Worm (Caenorhabditis elegans) whole organism, L4 larva: ENCODE data around the gene nhr-256.

Experiments used
- D1046.2 ChIP-seq: fragments of 200-800 bp; sonication (Bioruptor generic); IDR thresholded peaks from 2 replicates; pipeline ENCODE4 v1.3.6; 2022; ENCODE audit warnings: missing genetic modification characterization, missing compliant biosample characterization
- F26F4.8 ChIP-seq: fragments of 200-800 bp; sonication (Bioruptor generic); conservative IDR thresholded peaks from 2 replicates; pipeline ENCODE4 v1.3.6; 2022; ENCODE audit warnings: missing genetic modification characterization, missing compliant biosample characterization
- F44E2.7 ChIP-seq: fragments of 200-800 bp; sonication (Bioruptor generic); IDR thresholded peaks from 2 replicates; pipeline ENCODE4 v2.1.2; 2022; ENCODE audit warnings: missing genetic modification characterization, missing compliant biosample characterization
- F49E8.2 ChIP-seq: sonication (generic microtip); optimal IDR thresholded peaks from 2 replicates; lab custom pipeline; 2016; ENCODE audit warnings: missing compliant biosample characterization, mild to moderate bottlenecking, missing genetic modification characterization, borderline replicate concordance
- T20F7.1 ChIP-seq: fragments of 200-800 bp; sonication (Bioruptor generic); optimal IDR thresholded peaks from 2 replicates; lab custom pipeline; 2018; ENCODE audit warnings: mild to moderate bottlenecking, missing genetic modification characterization, missing compliant biosample characterization
- ZK337.2 ChIP-seq: fragments of 200-800 bp; sonication (Bioruptor generic); IDR thresholded peaks from 2 replicates; pipeline ENCODE4 v1.3.6; 2022; ENCODE audit warnings: missing genetic modification reagents, missing genetic modification characterization, missing compliant biosample characterization
- aha-1 ChIP-seq: fragments of 150-350 bp; peaks from one replicate; lab custom pipeline; 2014; ENCODE audit warnings: missing biosample characterization, missing genetic modification characterization
- arid-1 ChIP-seq: fragments of 200-800 bp; sonication (Bioruptor generic); conservative IDR thresholded peaks from 2 replicates; pipeline ENCODE4 v1.3.6; 2022; ENCODE audit warnings: missing genetic modification reagents, missing genetic modification characterization, missing compliant biosample characterization
- ces-1 ChIP-seq: fragments of 150-350 bp; sonication (generic microtip); optimal IDR thresholded peaks from 4 replicates; lab custom pipeline; 2014; ENCODE audit warnings: missing biosample characterization, missing genetic modification reagents, missing genetic modification characterization
- daf-8 ChIP-seq: fragments of 200-800 bp; sonication (Bioruptor generic); IDR thresholded peaks from 2 replicates; pipeline ENCODE4 v1.3.6; 2022; ENCODE audit warnings: missing genetic modification characterization, missing compliant biosample characterization
- dmd-6 ChIP-seq: fragments of 200-800 bp; sonication (Bioruptor generic); IDR thresholded peaks from 2 replicates; pipeline ENCODE4 v1.3.6; 2022; ENCODE audit warnings: missing genetic modification reagents, missing genetic modification characterization, missing compliant biosample characterization
- dve-1 ChIP-seq: sonication (generic microtip); optimal IDR thresholded peaks from 2 replicates; lab custom pipeline; 2017; ENCODE audit warnings: antibody characterized with exemption, mild to moderate bottlenecking, missing genetic modification characterization, missing compliant biosample characterization; ENCODE audit not compliant: insufficient read depth
- fkh-10 ChIP-seq: fragments of 150-350 bp; optimal IDR thresholded peaks from 2 replicates; lab custom pipeline; 2014; ENCODE audit warnings: missing biosample characterization, missing genetic modification reagents, missing genetic modification characterization
- hlh-30 ChIP-seq: sonication (generic microtip); optimal IDR thresholded peaks from 2 replicates; lab custom pipeline; 2017; ENCODE audit warnings: antibody characterized with exemption, mild to moderate bottlenecking, missing genetic modification characterization, missing compliant biosample characterization; ENCODE audit not compliant: insufficient read depth
- hmg-1.1 ChIP-seq: fragments of 200-800 bp; sonication (Bioruptor generic); IDR thresholded peaks from 2 replicates; pipeline ENCODE4 v1.3.6; 2022; ENCODE audit warnings: missing genetic modification reagents, missing genetic modification characterization, missing compliant biosample characterization
- jun-1 ChIP-seq: fragments of 150-350 bp; optimal IDR thresholded peaks from 2 replicates; lab custom pipeline; 2014; ENCODE audit warnings: missing biosample characterization, missing genetic modification reagents, missing genetic modification characterization
- lin-1 ChIP-seq: fragments of 200-800 bp; sonication (Bioruptor generic); IDR thresholded peaks from 2 replicates; pipeline ENCODE4 v1.3.6; 2022; ENCODE audit warnings: missing genetic modification reagents, missing genetic modification characterization, missing compliant biosample characterization
- lin-15B ChIP-seq: fragments of 150-350 bp; sonication (generic microtip); optimal IDR thresholded peaks from 3 replicates; lab custom pipeline; 2014; ENCODE audit warnings: missing biosample characterization, missing genetic modification characterization
- lin-29 ChIP-seq: fragments of 200-800 bp; sonication (Bioruptor generic); IDR thresholded peaks from 2 replicates; pipeline ENCODE4 v1.3.6; 2022; ENCODE audit warnings: missing genetic modification reagents, missing genetic modification characterization, missing compliant biosample characterization
- lir-3 ChIP-seq: sonication (generic microtip); optimal IDR thresholded peaks from 2 replicates; lab custom pipeline; 2016; ENCODE audit warnings: mild to moderate bottlenecking, missing genetic modification characterization, missing compliant biosample characterization
- lsy-2 ChIP-seq, 2 experiments: fragments of 150-350 bp in 1 of 2; sonication (generic microtip) in 1 of 2; optimal IDR thresholded peaks; 2 replicates each; lab custom pipeline; 2014 to 2017; ENCODE audit warnings: missing biosample characterization in 2 of 2, missing genetic modification characterization in 2 of 2
- madf-9 ChIP-seq: fragments of 200-800 bp; sonication (Bioruptor generic); conservative IDR thresholded peaks from 2 replicates; pipeline ENCODE4 v1.3.6; 2022; ENCODE audit warnings: missing genetic modification reagents, missing genetic modification characterization, missing compliant biosample characterization
- mdl-1 ChIP-seq, 2 experiments: fragments of 150-350 bp in 1 of 2; sonication (generic microtip) in 1 of 2; optimal IDR thresholded peaks; 2 replicates each; lab custom pipeline; 2014 to 2017; ENCODE audit warnings: missing biosample characterization in 2 of 2, missing genetic modification characterization in 2 of 2
- mep-1 ChIP-seq: fragments of 150-350 bp; sonication (generic microtip); optimal IDR thresholded peaks from 3 replicates; lab custom pipeline; 2014; ENCODE audit warnings: missing biosample characterization, missing genetic modification characterization
- mes-2 ChIP-seq: sonication (generic microtip); optimal IDR thresholded peaks from 2 replicates; lab custom pipeline; 2016; ENCODE audit warnings: missing genotype, mild to moderate bottlenecking, missing genetic modification characterization, missing compliant biosample characterization; ENCODE audit not compliant: poor library complexity, severe bottlenecking
- mxl-2 ChIP-seq: fragments of 200-800 bp; sonication (Bioruptor generic); conservative IDR thresholded peaks from 2 replicates; pipeline ENCODE4 v1.3.6; 2022; ENCODE audit warnings: missing genetic modification reagents, missing genetic modification characterization, missing compliant biosample characterization
- mxl-3 ChIP-seq: fragments of 200-800 bp; sonication (Bioruptor generic); optimal IDR thresholded peaks from 2 replicates; lab custom pipeline; 2018; ENCODE audit warnings: mild to moderate bottlenecking, missing genetic modification characterization, missing compliant biosample characterization
- nhr-11 ChIP-seq: fragments of 150-350 bp; optimal IDR thresholded peaks from 2 replicates; lab custom pipeline; 2014; ENCODE audit warnings: missing biosample characterization, missing genetic modification characterization
- nhr-42 ChIP-seq: fragments of 200-800 bp; sonication (Bioruptor generic); IDR thresholded peaks from 2 replicates; pipeline ENCODE4 v1.3.6; 2022; ENCODE audit warnings: missing genetic modification characterization, missing compliant biosample characterization
- nhr-6 ChIP-seq: fragments of 150-350 bp; optimal IDR thresholded peaks from 2 replicates; lab custom pipeline; 2014; ENCODE audit warnings: missing biosample characterization, missing genetic modification characterization
- pha-4 ChIP-seq, 2 experiments: fragments of 150-350 bp in 1 of 2; fragments of 200-800 bp in 1 of 2; sonication (Bioruptor generic) in 1 of 2; IDR thresholded peaks in 1 of 2; optimal IDR thresholded peaks in 1 of 2; 2 replicates each; pipeline versions ENCODE4 v1.3.6 to Lab custom; 2014 to 2022; ENCODE audit warnings: missing genetic modification characterization in 2 of 2, missing genetic modification reagents in 2 of 2, missing biosample characterization in 1 of 2, missing compliant biosample characterization in 1 of 2
- php-3 ChIP-seq: fragments of 200-800 bp; sonication (Bioruptor generic); IDR thresholded peaks from 2 replicates; pipeline ENCODE4 v1.3.6; 2022; ENCODE audit warnings: missing genetic modification reagents, missing genetic modification characterization, missing compliant biosample characterization
- sdz-12 ChIP-seq: fragments of 200-800 bp; sonication (Bioruptor generic); optimal IDR thresholded peaks from 2 replicates; lab custom pipeline; 2018; ENCODE audit warnings: mild to moderate bottlenecking, missing genetic modification characterization, missing compliant biosample characterization
- skn-1 ChIP-seq: fragments of 150-350 bp; optimal IDR thresholded peaks from 2 replicates; lab custom pipeline; 2014; ENCODE audit warnings: missing biosample characterization, missing genetic modification characterization
- snpc-1.2 ChIP-seq: fragments of 200-800 bp; sonication (Bioruptor generic); IDR thresholded peaks from 2 replicates; pipeline ENCODE4 v1.3.6; 2022; ENCODE audit warnings: missing genetic modification reagents, missing genetic modification characterization, missing compliant biosample characterization
- spr-1 ChIP-seq: sonication (generic microtip); optimal IDR thresholded peaks from 2 replicates; lab custom pipeline; 2016; ENCODE audit warnings: mild to moderate bottlenecking, missing genetic modification characterization, missing compliant biosample characterization
- tra-1 ChIP-seq: fragments of 200-800 bp; sonication (Bioruptor generic); IDR thresholded peaks from 2 replicates; pipeline ENCODE4 v1.3.6; 2022; ENCODE audit warnings: missing genetic modification reagents, missing genetic modification characterization, missing compliant biosample characterization
- zip-11 ChIP-seq: fragments of 200-800 bp; sonication (Bioruptor generic); IDR thresholded peaks from 2 replicates; pipeline ENCODE4 v1.3.6; 2022; ENCODE audit warnings: missing genetic modification characterization, missing compliant biosample characterization

The nhr-256 gene

ce11 chrV:1771727-1772126 is 28.2 kb downstream of the nhr-256 start, which contains the start of gene dhs-13 (continued):
- TF ChIP-seq nhr-6 = no peak
- peak; percentile 66 for TF ChIP-seq mxl-3 (GFP tag; lab: Kevin White, UChicago)
- TF ChIP-seq dmd-6 (GFP tag; lab: Robert Waterston, UW) = peak; percentile 67
- no peak for TF ChIP-seq spr-1 (tag; lab: Kevin White, UChicago)
- TF ChIP-seq lin-29 (GFP tag; lab: Robert Waterston, UW) = no peak
- no peak for TF ChIP-seq hmg-1.1 (GFP tag; lab: Robert Waterston, UW)
- no peak for TF ChIP-seq jun-1 (tag; lab: Kevin White, UChicago)
- TF ChIP-seq F26F4.8 (GFP tag; lab: Robert Waterston, UW) = no peak
- TF ChIP-seq arid-1 (GFP tag; lab: Robert Waterston, UW) = no peak
- TF ChIP-seq lir-3 (tag; lab: Kevin White, UChicago) = no peak
- no peak for TF ChIP-seq fkh-10 (GFP tag; lab: Kevin White, UChicago)
- TF ChIP-seq zip-11 (GFP tag; lab: Robert Waterston, UW) = no peak
- no peak for TF ChIP-seq lin-15B
- TF ChIP-seq nhr-11 = no peak
- TF ChIP-seq skn-1 (tag; lab: Kevin White, UChicago) = no peak
- TF ChIP-seq nhr-42 (GFP tag; lab: Robert Waterston, UW) = no peak
- peak; percentile 28 for TF ChIP-seq mep-1
- TF ChIP-seq pha-4 (GFP tag; IDR thresholded peaks at IDR 0.05; lab: Robert Waterston, UW) = no peak
- TF ChIP-seq pha-4 (tag; optimal IDR thresholded peaks at IDR 0.05; lab: Kevin White, UChicago) = no peak
- peak in 1 of 2 experiments; percentile 14 for TF ChIP-seq mdl-1 (tag; optimal IDR thresholded peaks at IDR 0.05; lab: Kevin White, UChicago)
- no peak for TF ChIP-seq F49E8.2 (tag; lab: Kevin White, UChicago)

- TF ChIP-seq F26F4.8 (GFP tag; lab: Robert Waterston, UW) = no peak
- TF ChIP-seq aha-1 (tag; lab: Kevin White, UChicago) = peak; percentile 39
- TF ChIP-seq hlh-30 (tag; lab: Kevin White, UChicago) = peak; percentile 18
- peak; percentile 18 for TF ChIP-seq mes-2 (tag; lab: Kevin White, UChicago)
- TF ChIP-seq dve-1 = peak; percentile 3
- TF ChIP-seq madf-9 (GFP tag; lab: Robert Waterston, UW) = no peak
- TF ChIP-seq lsy-2 (tag; optimal IDR thresholded peaks at IDR 0.05; lab: Kevin White, UChicago) = peak in 1 of 2 experiments; percentile 14
- TF ChIP-seq, all 104 proteins: peak for 5
Observed at ce11 chrV:1773120-1773519, 29.5 kb downstream of the nhr-256 start.

- no peak for TF ChIP-seq snpc-1.2
- TF ChIP-seq nhr-11 = no peak
- TF ChIP-seq F44E2.7 (GFP tag; lab: Robert Waterston, UW) = no peak
- TF ChIP-seq lin-29 (GFP tag; lab: Robert Waterston, UW) = no peak
- no peak for TF ChIP-seq sdz-12 (GFP tag; lab: Kevin White, UChicago)
- TF ChIP-seq tra-1 = no peak
- no peak for TF ChIP-seq mxl-2
- no peak for TF ChIP-seq T20F7.1 (GFP tag; lab: Kevin White, UChicago)
Observed at ce11 chrV:1774874-1775589, 31.5 kb downstream of the nhr-256 start, which contains the start of gene F36H9.7. Gene F36H9.7 (minus strand): TSS chrV:1774924.

- TF ChIP-seq lin-1 (GFP tag; lab: Robert Waterston, UW) (no peak), D1046.2 (GFP tag; lab: Robert Waterston, UW) (no peak), daf-8 (GFP tag; lab: Robert Waterston, UW) (no peak), ces-1 (GFP tag; lab: Kevin White, UChicago) (no peak), php-3 (GFP tag; lab: Robert Waterston, UW) (no peak), lir-3 (tag; lab: Kevin White, UChicago) (no peak), ZK337.2 (no peak), lin-15B (no peak)
Observed at ce11 chrV:1779136-1779535, 35.6 kb downstream of the nhr-256 start, which contains the start of gene F36H9.4. Gene F36H9.4 (minus strand): TSS chrV:1779236.
